Worm (Caenorhabditis elegans): Measurements from ENCODE around the gene E04F6.6.

Gene E04F6.6

ce11 chrII:7171305-7171998, 27.9 kb downstream of the E04F6.6 start, which contains the start of gene dyf-13 (continued):
- TF ChIP-seq nhr-90 (tag; optimal IDR thresholded peaks at IDR 0.05), result no peak
- no peak for TF ChIP-seq egl-44 (GFP tag; IDR thresholded peaks at IDR 0.05)
- no peak for TF ChIP-seq hmg-20 (GFP tag; IDR thresholded peaks at IDR 0.05)
- no peak for TF ChIP-seq lin-54 (GFP tag; optimal IDR thresholded peaks at IDR 0.05)
- TF ChIP-seq F37B4.10 (GFP tag; IDR thresholded peaks at IDR 0.05), result no peak
- TF ChIP-seq Y95B8A.8 (GFP tag; IDR thresholded peaks at IDR 0.05), result no peak
- TF ChIP-seq rcor-1 (GFP tag; IDR thresholded peaks at IDR 0.05), result no peak
- no peak for TF ChIP-seq bed-1 (GFP tag; IDR thresholded peaks at IDR 0.05)
- no peak for TF ChIP-seq ztf-6 (GFP tag; IDR thresholded peaks at IDR 0.05)

- TF ChIP-seq rec-8 (tag; optimal IDR thresholded peaks at IDR 0.05) (no peak), dpff-1 (tag; optimal IDR thresholded peaks at IDR 0.05) (no peak), F57C9.4 (tag; optimal IDR thresholded peaks at IDR 0.05) (no peak), attf-6 (GFP tag; IDR thresholded peaks at IDR 0.05) (no peak), ztf-3 (GFP tag; optimal IDR thresholded peaks at IDR 0.05) (no peak)
Measured at ce11 chrII:7168712-7169111, 30.7 kb downstream of the E04F6.6 start, which contains the start of gene col-36. TSS of gene col-36 (minus strand) at chrII:7168812.

- no peak for TF ChIP-seq snpc-1.1 (tag; optimal IDR thresholded peaks at IDR 0.05; ENCODE audit: insufficient read depth)
- no peak for TF ChIP-seq ccch-3 (GFP tag; optimal IDR thresholded peaks at IDR 0.05)
- no peak for TF ChIP-seq snpc-4 (GFP tag; optimal IDR thresholded peaks at IDR 0.05)
- TF ChIP-seq snpc-4 (tag; optimal IDR thresholded peaks at IDR 0.05), result no peak
- TF ChIP-seq egl-44 (GFP tag; IDR thresholded peaks at IDR 0.05), result no peak
- TF ChIP-seq ztf-18 (tag; optimal IDR thresholded peaks at IDR 0.05), result no peak
- TF ChIP-seq akir-1 (GFP tag; optimal IDR thresholded peaks at IDR 0.05), result no peak
- TF ChIP-seq let-607 (tag; optimal IDR thresholded peaks at IDR 0.05), result peak in 1 of 2 experiments; percentile 3
- TF ChIP-seq nhr-80 (tag; optimal IDR thresholded peaks at IDR 0.05), result peak; percentile 76
- no peak for TF ChIP-seq ZK185.1 (tag; optimal IDR thresholded peaks at IDR 0.05; ENCODE audit: poor library complexity, severe bottlenecking)
- no peak for TF ChIP-seq ceh-58 (GFP tag; IDR thresholded peaks at IDR 0.05)
Measured at ce11 chrII:7166768-7167167, 32.6 kb downstream of the E04F6.6 start.

- no peak for TF ChIP-seq ceh-100 (GFP tag; IDR thresholded peaks at IDR 0.05)
- no peak for TF ChIP-seq lin-26 (GFP tag; IDR thresholded peaks at IDR 0.05)
- no peak for TF ChIP-seq athp-1 (tag; optimal IDR thresholded peaks at IDR 0.05)
- no peak for TF ChIP-seq K11D2.4 (GFP tag; IDR thresholded peaks at IDR 0.05)
- no peak for TF ChIP-seq repo-1 (tag; optimal IDR thresholded peaks at IDR 0.05)
- no peak for TF ChIP-seq unc-62 (GFP tag; optimal IDR thresholded peaks at IDR 0.05)
- no peak for TF ChIP-seq efl-1 (GFP tag; optimal IDR thresholded peaks at IDR 0.05)
- TF ChIP-seq dpff-1 (tag; optimal IDR thresholded peaks at IDR 0.05), result no peak
- TF ChIP-seq egl-18 (GFP tag; IDR thresholded peaks at IDR 0.05), result no peak
- no peak for TF ChIP-seq cebp-1 (GFP tag; IDR thresholded peaks at IDR 0.05)
- TF ChIP-seq cebp-1 (tag; optimal IDR thresholded peaks at IDR 0.05), result no peak
- TF ChIP-seq ztf-25 (GFP tag; IDR thresholded peaks at IDR 0.05), result no peak
- TF ChIP-seq let-607 (tag; optimal IDR thresholded peaks at IDR 0.05), result no peak
- TF ChIP-seq ztf-6 (GFP tag; IDR thresholded peaks at IDR 0.05), result no peak
- no peak for TF ChIP-seq sea-2 (GFP tag; IDR thresholded peaks at IDR 0.05)
- no peak for TF ChIP-seq Y79H2A.3 (GFP tag; conservative IDR thresholded peaks at IDR 0.05)
Measured at ce11 chrII:7165749-7166148, 33.6 kb downstream of the E04F6.6 start, which contains the start of gene mfsd-13.2. TSS of gene mfsd-13.2 (minus strand) at chrII:7165849.
